Worm (Caenorhabditis elegans) whole organism, L3 larva: Measurements from ENCODE around the gene C28D4.7.
A peak's percentile ranks its signal among the peaks of the same experiment; 100 is the strongest.

Source experiments
- R02D3.7 ChIP-seq: fragments of 150-350 bp; optimal IDR thresholded peaks from 2 replicates; lab custom pipeline; 2014; ENCODE audit warnings: missing biosample characterization, missing genetic modification characterization
- ZK546.5 ChIP-seq: sonication (generic microtip); optimal IDR thresholded peaks from 2 replicates; lab custom pipeline; 2017; ENCODE audit warnings: missing biosample characterization, missing genetic modification characterization
- aly-2 ChIP-seq: fragments of 150-350 bp; optimal IDR thresholded peaks from 2 replicates; lab custom pipeline; 2014; ENCODE audit warnings: missing biosample characterization, missing genetic modification characterization
- ama-1 ChIP-seq: fragments of 150-350 bp; optimal IDR thresholded peaks from 2 replicates; lab custom pipeline; 2018
- ceh-16 ChIP-seq: sonication (generic microtip); optimal IDR thresholded peaks from 2 replicates; lab custom pipeline; 2017; ENCODE audit warnings: missing biosample characterization, missing genetic modification characterization
- ceh-28 ChIP-seq: fragments of 150-350 bp; optimal IDR thresholded peaks from 2 replicates; lab custom pipeline; 2014; ENCODE audit warnings: missing biosample characterization, missing genetic modification reagents, missing genetic modification characterization
- ceh-82 ChIP-seq: fragments of 150-350 bp; optimal IDR thresholded peaks from 2 replicates; lab custom pipeline; 2014; ENCODE audit warnings: missing biosample characterization, missing genetic modification characterization
- ceh-9 ChIP-seq: sonication (generic microtip); optimal IDR thresholded peaks from 2 replicates; lab custom pipeline; 2018; ENCODE audit warnings: missing biosample characterization, missing genetic modification characterization
- egl-27 ChIP-seq: sonication (generic microtip); optimal IDR thresholded peaks from 4 replicates; lab custom pipeline; 2017; ENCODE audit warnings: missing biosample characterization, missing genetic modification reagents, missing genetic modification characterization
- egl-5 ChIP-seq: fragments of 150-350 bp; optimal IDR thresholded peaks from 2 replicates; lab custom pipeline; 2017; ENCODE audit warnings: missing biosample characterization, missing genetic modification reagents, missing genetic modification characterization, inconsistent platforms
- elt-2 ChIP-seq: sonication (generic microtip); optimal IDR thresholded peaks from 2 replicates; lab custom pipeline; 2016; ENCODE audit warnings: missing genetic modification reagents, mild to moderate bottlenecking, missing genetic modification characterization, missing compliant biosample characterization
- elt-3 ChIP-seq, 3 experiments: fragments of 150-350 bp in 1 of 3; sonication (generic microtip) in 2 of 3; optimal IDR thresholded peaks; 2 replicates in 2 of 3; 4 replicates in 1 of 3; lab custom pipeline; 2014 to 2017; ENCODE audit warnings: missing biosample characterization in 3 of 3, missing genetic modification characterization in 3 of 3
- eor-1 ChIP-seq, 2 experiments: fragments of 150-350 bp; optimal IDR thresholded peaks; 2 replicates each; lab custom pipeline; 2014 to 2018; ENCODE audit warnings: missing biosample characterization in 2 of 2, missing genetic modification characterization in 2 of 2
- fkh-10 ChIP-seq: sonication (generic microtip); optimal IDR thresholded peaks from 2 replicates; lab custom pipeline; 2017; ENCODE audit warnings: missing biosample characterization, missing genetic modification reagents, missing genetic modification characterization
- fkh-2 ChIP-seq: fragments of 150-350 bp; optimal IDR thresholded peaks from 2 replicates; lab custom pipeline; 2014; ENCODE audit warnings: missing biosample characterization, missing genetic modification reagents, missing genetic modification characterization
- fos-1 ChIP-seq: fragments of 150-350 bp; optimal IDR thresholded peaks from 2 replicates; lab custom pipeline; 2014; ENCODE audit warnings: missing biosample characterization, missing genetic modification characterization
- jun-1 ChIP-seq: fragments of 150-350 bp; optimal IDR thresholded peaks from 2 replicates; lab custom pipeline; 2014; ENCODE audit warnings: missing biosample characterization, missing genetic modification reagents, missing genetic modification characterization
- lin-15B ChIP-seq: fragments of 150-350 bp; optimal IDR thresholded peaks from 2 replicates; lab custom pipeline; 2014; ENCODE audit warnings: missing biosample characterization, missing genetic modification characterization
- lin-39 ChIP-seq: fragments of 150-350 bp; optimal IDR thresholded peaks from 2 replicates; lab custom pipeline; 2018; ENCODE audit warnings: missing biosample characterization, missing genetic modification reagents, missing genetic modification characterization
- lsy-12 ChIP-seq: sonication (generic microtip); optimal IDR thresholded peaks from 2 replicates; lab custom pipeline; 2016; ENCODE audit warnings: mild to moderate bottlenecking, missing genetic modification characterization, missing compliant biosample characterization
- mdl-1 ChIP-seq: fragments of 150-350 bp; optimal IDR thresholded peaks from 2 replicates; lab custom pipeline; 2014; ENCODE audit warnings: missing biosample characterization, missing genetic modification characterization
- mml-1 ChIP-seq: fragments of 150-350 bp; sonication (generic microtip); optimal IDR thresholded peaks from 3 replicates; lab custom pipeline; 2014; ENCODE audit warnings: missing biosample characterization, missing genetic modification characterization
- nfya-1 ChIP-seq: sonication (generic microtip); optimal IDR thresholded peaks from 2 replicates; lab custom pipeline; 2017; ENCODE audit warnings: missing genetic modification characterization, mild to moderate bottlenecking, missing compliant biosample characterization, antibody characterized with exemption, moderate library complexity; ENCODE audit not compliant: insufficient read depth
- nhr-11 ChIP-seq: fragments of 150-350 bp; optimal IDR thresholded peaks from 2 replicates; lab custom pipeline; 2014; ENCODE audit warnings: missing biosample characterization, missing genetic modification characterization
- nhr-12 ChIP-seq: fragments of 150-350 bp; optimal IDR thresholded peaks from 2 replicates; lab custom pipeline; 2014; ENCODE audit warnings: missing biosample characterization, missing genetic modification characterization
- nhr-237 ChIP-seq: fragments of 150-350 bp; optimal IDR thresholded peaks from 2 replicates; lab custom pipeline; 2014; ENCODE audit warnings: missing biosample characterization, missing genetic modification characterization
- nhr-25 ChIP-seq: sonication (generic microtip); optimal IDR thresholded peaks from 2 replicates; lab custom pipeline; 2017; ENCODE audit warnings: missing biosample characterization, missing genetic modification characterization
- nhr-28 ChIP-seq: fragments of 150-350 bp; optimal IDR thresholded peaks from 2 replicates; lab custom pipeline; 2014; ENCODE audit warnings: missing biosample characterization, missing genetic modification characterization
- nhr-67 ChIP-seq: fragments of 150-350 bp; optimal IDR thresholded peaks from 2 replicates; lab custom pipeline; 2014; ENCODE audit warnings: missing biosample characterization, missing genetic modification characterization
- nhr-76 ChIP-seq: fragments of 150-350 bp; sonication (generic microtip); optimal IDR thresholded peaks from 5 replicates; lab custom pipeline; 2014; ENCODE audit warnings: missing biosample characterization, missing genetic modification characterization
- nhr-77 ChIP-seq: fragments of 150-350 bp; optimal IDR thresholded peaks from 2 replicates; lab custom pipeline; 2014; ENCODE audit warnings: missing biosample characterization, missing genetic modification characterization
- pha-4 ChIP-seq: fragments of 150-350 bp; optimal IDR thresholded peaks from 2 replicates; lab custom pipeline; 2014; ENCODE audit warnings: missing biosample characterization, missing genetic modification reagents, missing genetic modification characterization
- pqm-1 ChIP-seq: fragments of 150-350 bp; optimal IDR thresholded peaks from 2 replicates; lab custom pipeline; 2017; ENCODE audit warnings: missing biosample characterization, missing genetic modification characterization, inconsistent platforms
- snpc-4 ChIP-seq: fragments of 150-350 bp; optimal IDR thresholded peaks from 2 replicates; lab custom pipeline; 2014; ENCODE audit warnings: missing biosample characterization, missing genetic modification characterization
- tbx-2 ChIP-seq: sonication (generic microtip); optimal IDR thresholded peaks from 2 replicates; lab custom pipeline; 2016; ENCODE audit warnings: mild to moderate bottlenecking, missing genetic modification characterization, missing compliant biosample characterization
- unc-62 ChIP-seq: fragments of 150-350 bp; sonication (generic microtip); optimal IDR thresholded peaks from 4 replicates; lab custom pipeline; 2014; ENCODE audit warnings: missing biosample characterization, missing genetic modification reagents, missing genetic modification characterization
- ztf-11 ChIP-seq: fragments of 150-350 bp; optimal IDR thresholded peaks from 2 replicates; lab custom pipeline; 2014; ENCODE audit warnings: missing biosample characterization, missing genetic modification characterization

Gene C28D4.7

DNA sequence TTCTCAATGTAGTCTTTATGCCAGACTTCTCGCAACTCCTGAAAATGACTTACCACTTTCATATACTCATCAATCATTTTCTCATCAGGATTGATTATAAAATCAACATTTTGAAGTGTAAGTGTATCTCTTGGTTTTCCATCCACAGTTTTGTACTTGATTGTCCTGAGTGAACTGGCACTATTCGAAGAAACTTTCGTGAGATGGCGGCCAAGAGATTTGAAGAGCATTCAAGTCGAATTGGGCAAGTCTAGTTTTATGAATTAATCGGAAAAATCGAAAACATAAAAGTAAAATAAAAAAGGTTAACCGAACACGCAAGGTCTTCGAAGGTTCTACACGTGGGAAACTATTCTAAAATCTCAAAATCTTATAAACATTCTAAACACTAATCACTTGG, at the start of gene C28D4.7:
Gene C28D4.7, minus strand, starts transcription at position 265 of the 400 bp plus-strand sequence.
- TF ChIP-seq snpc-4 (tag; lab: Kevin White, UChicago) = no peak

DNA sequence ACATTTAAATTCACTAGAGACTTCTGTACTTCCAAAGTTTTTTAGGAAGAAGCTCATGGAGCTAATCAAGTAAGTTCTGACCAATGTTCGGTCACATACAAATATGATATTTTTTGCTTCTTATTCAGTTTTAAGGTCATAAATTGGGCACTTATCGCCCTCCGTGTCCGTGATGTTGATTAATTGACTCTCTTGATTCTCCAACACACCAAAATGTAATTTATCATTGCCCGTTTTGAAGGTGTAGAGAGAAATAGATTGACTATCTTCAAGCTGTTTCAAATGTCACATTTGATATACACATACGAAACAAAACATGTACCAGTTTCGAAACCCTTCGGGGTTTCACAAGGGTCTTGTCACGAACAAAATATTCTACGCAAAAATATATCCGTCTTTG, 47.8 kb upstream of the C28D4.7 start:
- TF ChIP-seq pqm-1 = no peak
- peak; percentile 36 for TF ChIP-seq nhr-25 (tag; lab: Kevin White, UChicago)
- TF ChIP-seq ceh-16 = no peak
- peak; percentile 68 for TF ChIP-seq unc-62 (GFP tag; lab: Kevin White, UChicago)
- peak; percentile 60 for TF ChIP-seq lin-39 (tag; lab: Kevin White, UChicago)

DNA sequence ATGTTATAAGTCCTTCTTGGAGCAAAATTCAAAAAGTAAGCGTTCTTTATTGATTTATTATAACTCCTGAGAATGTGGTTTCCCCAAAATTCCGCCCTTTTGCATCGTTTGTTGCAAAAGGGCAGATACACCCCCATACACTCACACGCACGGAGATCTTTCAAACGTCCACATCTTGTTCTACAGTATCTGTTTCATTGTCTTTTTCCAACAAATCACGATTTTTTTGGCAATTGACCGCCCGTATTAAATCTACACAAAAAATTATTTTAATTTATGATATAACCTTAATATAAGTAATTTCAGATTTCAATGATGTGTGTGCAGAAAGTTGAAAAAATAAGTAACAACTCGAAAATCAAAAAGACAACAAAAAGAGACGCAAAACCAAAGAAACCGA, 46.5 kb upstream of the C28D4.7 start, which contains the start of gene T13F2.4:
Gene T13F2.4, plus strand, starts transcription at position 301 of the 400 bp plus-strand sequence.
- TF ChIP-seq nhr-28 = no peak
- no peak for TF ChIP-seq mdl-1 (tag; lab: Kevin White, UChicago)
- no peak for TF ChIP-seq aly-2 (tag; lab: Kevin White, UChicago)

DNA sequence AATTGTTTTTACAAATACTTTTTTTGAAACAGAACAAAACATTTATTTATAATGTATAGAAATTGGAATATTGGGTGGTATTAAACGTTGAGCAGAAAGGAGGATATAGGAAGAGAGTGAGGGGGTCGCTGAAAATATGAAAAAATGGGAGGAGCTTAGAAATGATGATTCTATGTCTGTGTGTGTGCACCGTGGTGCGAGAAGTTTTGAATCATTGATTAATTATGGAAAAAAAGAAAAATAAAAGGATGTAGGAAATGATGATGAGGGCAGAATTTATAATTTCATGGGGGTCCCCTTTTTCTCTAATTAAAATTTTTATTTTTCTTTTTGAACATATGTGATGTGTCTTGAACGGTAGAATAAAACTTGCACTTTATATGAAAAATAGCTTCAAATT, 41.7 kb upstream of the C28D4.7 start, which contains the start of gene sre-4:
Gene sre-4, minus strand, starts transcription at position 101 of the 400 bp plus-strand sequence.
- no peak for TF ChIP-seq mml-1 (tag; lab: Kevin White, UChicago)
- TF ChIP-seq nfya-1 (tag; lab: Kevin White, UChicago) = no peak
- no peak for TF ChIP-seq R02D3.7 (tag; lab: Kevin White, UChicago)
- no peak for TF ChIP-seq nhr-11 (tag; lab: Kevin White, UChicago)
- no peak for TF ChIP-seq ceh-9
- TF ChIP-seq ceh-16 = no peak
- no peak for TF ChIP-seq lin-15B
- no peak for TF ChIP-seq ceh-28 (tag; lab: Kevin White, UChicago)
- TF ChIP-seq aly-2 (tag; lab: Kevin White, UChicago) = no peak
- TF ChIP-seq, all 47 proteins: peak for 0

DNA sequence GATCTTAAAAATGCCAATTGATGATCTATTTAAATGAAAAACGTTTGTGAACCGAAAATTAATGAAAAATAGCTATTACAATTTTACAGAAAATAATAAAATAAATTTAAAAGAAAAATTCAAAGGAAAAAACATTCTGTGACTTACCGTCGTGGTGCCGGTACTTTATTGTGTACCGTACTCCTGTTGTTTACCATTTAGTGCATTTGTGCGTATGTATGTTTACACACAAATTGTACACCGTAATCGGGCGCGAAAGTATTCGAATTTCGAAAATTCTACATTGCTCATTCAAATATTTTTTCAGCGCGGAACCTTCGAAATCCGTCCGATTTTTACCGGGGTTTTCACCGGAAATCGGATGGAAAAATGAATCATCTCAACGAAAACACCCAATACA, 35.1 kb upstream of the C28D4.7 start, which contains the start of gene T13F2.6:
Gene T13F2.6, plus strand, starts transcription at position 306 of the 400 bp plus-strand sequence.
- no peak for TF ChIP-seq ceh-28 (tag; lab: Kevin White, UChicago)
- TF ChIP-seq fkh-2 = no peak
- no peak for TF ChIP-seq nfya-1 (tag; lab: Kevin White, UChicago)
- TF ChIP-seq ama-1 (lab: Kevin White, UChicago) = no peak
- no peak for TF ChIP-seq egl-27
- no peak for TF ChIP-seq elt-2 (tag; lab: Kevin White, UChicago)
- TF ChIP-seq nhr-237 (tag; lab: Kevin White, UChicago) = no peak
- no peak for TF ChIP-seq ztf-11 (tag; lab: Kevin White, UChicago)
- TF ChIP-seq nhr-25 (tag; lab: Kevin White, UChicago) = no peak
- no peak for TF ChIP-seq jun-1
- no peak for TF ChIP-seq ceh-82 (tag; lab: Kevin White, UChicago)
- TF ChIP-seq ceh-9 = no peak
- no peak for TF ChIP-seq tbx-2 (tag; lab: Kevin White, UChicago)

DNA sequence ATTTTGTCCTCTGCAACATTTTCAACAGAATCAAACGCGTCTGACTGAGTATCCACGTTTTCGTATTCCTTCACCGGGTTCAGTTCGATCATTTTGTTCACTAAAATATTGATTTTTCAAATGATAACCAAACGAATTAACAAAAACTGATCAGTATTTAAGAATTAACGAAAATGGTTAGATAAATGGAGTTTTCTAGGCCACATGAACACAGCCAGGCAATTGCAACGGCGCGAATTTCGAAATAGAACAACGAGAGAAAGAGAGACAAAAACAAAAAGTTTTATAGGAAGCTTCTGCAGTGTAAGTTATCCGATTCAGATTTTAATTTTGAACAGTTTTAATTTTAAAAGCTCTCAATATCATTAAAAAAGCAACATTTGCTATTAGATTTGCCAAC, 34.6 kb upstream of the C28D4.7 start, which contains the start of gene sna-2:
Gene sna-2, minus strand, starts transcription at position 100 of the 400 bp plus-strand sequence.
- TF ChIP-seq pha-4 (tag; lab: Kevin White, UChicago) (no peak), nhr-76 (no peak), nhr-77 (tag; lab: Kevin White, UChicago) (no peak), nhr-67 (tag; lab: Kevin White, UChicago) (no peak), nfya-1 (tag; lab: Kevin White, UChicago) (peak; percentile 56), lin-15B (peak; percentile 34), fkh-10 (GFP tag; lab: Kevin White, UChicago) (no peak), ZK546.5 (tag; lab: Kevin White, UChicago) (no peak), eor-1 (tag; optimal IDR thresholded peaks at IDR 0.05; lab: Kevin White, UChicago) (no peak), elt-2 (tag; lab: Kevin White, UChicago) (no peak), ceh-9 (no peak), nhr-28 (no peak), egl-27 (no peak), nhr-237 (tag; lab: Kevin White, UChicago) (no peak), tbx-2 (tag; lab: Kevin White, UChicago) (no peak), fos-1 (tag; lab: Kevin White, UChicago) (no peak), ama-1 (lab: Kevin White, UChicago) (no peak), aly-2 (tag; lab: Kevin White, UChicago) (no peak), ceh-16 (no peak), R02D3.7 (tag; lab: Kevin White, UChicago) (no peak), nhr-25 (tag; lab: Kevin White, UChicago) (peak; percentile 49), lin-39 (tag; lab: Kevin White, UChicago) (peak; percentile 36), nhr-12 (tag; lab: Kevin White, UChicago) (no peak), elt-3 (tag; optimal IDR thresholded peaks at IDR 0.05; lab: Kevin White, UChicago) (no peak), lsy-12 (tag; lab: Kevin White, UChicago) (no peak), egl-5 (tag; lab: Kevin White, UChicago) (peak; percentile 85)
- TF ChIP-seq, all 47 proteins: peak for 5
